Fruit fly (Drosophila melanogaster) whole organism, pupa: ENCODE data around the gene CG1233.
A peak's percentile ranks its signal among the peaks of the same experiment; 100 is the strongest.

Experiments used
- CG10348 ChIP-seq: fragments of 200-800 bp; sonication (Bioruptor generic); IDR thresholded peaks from 2 replicates; pipeline ENCODE4 v1.3.6; 2022; ENCODE audit warnings: missing biosample characterization, missing genetic modification characterization
- CG12605 ChIP-seq: fragments of 200-800 bp; sonication (Bioruptor generic); IDR thresholded peaks from 2 replicates; pipeline ENCODE4 v1.3.6; 2022; ENCODE audit warnings: missing biosample characterization, missing genetic modification characterization
- CG13204 ChIP-seq: fragments of 200-800 bp; sonication (Bioruptor generic); optimal IDR thresholded peaks from 2 replicates; lab custom pipeline; 2018; ENCODE audit warnings: missing biosample characterization, mild to moderate bottlenecking, missing genetic modification characterization, moderate library complexity
- CG14655 ChIP-seq: fragments of 200-800 bp; sonication (Bioruptor generic); optimal IDR thresholded peaks from 3 replicates; lab custom pipeline; 2017; ENCODE audit warnings: mild to moderate bottlenecking, missing biosample characterization, missing genetic modification reagents, missing genetic modification characterization
- CG17806 ChIP-seq: fragments of 200-800 bp; sonication (Bioruptor generic); optimal IDR thresholded peaks from 2 replicates; lab custom pipeline; 2018; ENCODE audit warnings: missing biosample characterization, mild to moderate bottlenecking, missing genetic modification characterization, moderate library complexity
- CG32121 ChIP-seq: fragments of 200-800 bp; sonication (Bioruptor generic); IDR thresholded peaks from 2 replicates; pipeline ENCODE4 v1.3.6; 2022; ENCODE audit warnings: missing biosample characterization, missing genetic modification characterization
- CG34367 ChIP-seq: fragments of 200-800 bp; sonication (Bioruptor generic); optimal IDR thresholded peaks from 2 replicates; lab custom pipeline; 2018; ENCODE audit warnings: missing biosample characterization, mild to moderate bottlenecking, missing genetic modification characterization
- CG4496 ChIP-seq: fragments of 200-800 bp; sonication (Bioruptor generic); IDR thresholded peaks from 3 replicates; pipeline ENCODE4 v1.3.6; 2022; ENCODE audit warnings: missing biosample characterization, missing genetic modification characterization
- CG8159 ChIP-seq: fragments of 200-800 bp; sonication (Bioruptor generic); optimal IDR thresholded peaks from 3 replicates; lab custom pipeline; 2018; ENCODE audit warnings: missing biosample characterization, mild to moderate bottlenecking, missing genetic modification characterization, moderate library complexity
- CG8301 ChIP-seq: fragments of 200-800 bp; sonication (Bioruptor generic); optimal IDR thresholded peaks from 2 replicates; lab custom pipeline; 2018; ENCODE audit warnings: missing biosample characterization, mild to moderate bottlenecking, missing genetic modification characterization
- CG9948 ChIP-seq: fragments of 200-800 bp; sonication (Bioruptor generic); optimal IDR thresholded peaks from 2 replicates; lab custom pipeline; 2018; ENCODE audit warnings: missing biosample characterization, mild to moderate bottlenecking, missing genetic modification characterization, moderate library complexity
- D1 ChIP-seq: fragments of 200-800 bp; sonication (Bioruptor generic); optimal IDR thresholded peaks from 2 replicates; lab custom pipeline; 2018; ENCODE audit warnings: missing biosample characterization, mild to moderate bottlenecking, missing genetic modification characterization, moderate library complexity
- EcR ChIP-seq: fragments of 200-800 bp; sonication (Bioruptor generic); optimal IDR thresholded peaks from 3 replicates; lab custom pipeline; 2019; ENCODE audit warnings: missing biosample characterization, missing genetic modification characterization, mild to moderate bottlenecking, moderate library complexity, missing genetic modification reagents
- Ets98B ChIP-seq: fragments of 200-800 bp; sonication (Bioruptor generic); IDR thresholded peaks from 2 replicates; pipeline ENCODE4 v1.3.6; 2022; ENCODE audit warnings: missing biosample characterization, missing genetic modification characterization
- Pif1A ChIP-seq: fragments of 200-800 bp; sonication (Bioruptor generic); optimal IDR thresholded peaks from 3 replicates; lab custom pipeline; 2016; ENCODE audit warnings: missing biosample characterization, missing genetic modification characterization
- Pif1B ChIP-seq: fragments of 200-800 bp; sonication (Bioruptor generic); optimal IDR thresholded peaks from 3 replicates; lab custom pipeline; 2016; ENCODE audit warnings: missing biosample characterization, missing genetic modification characterization
- Snoo ChIP-seq: fragments of 200-800 bp; sonication (Bioruptor generic); optimal IDR thresholded peaks from 3 replicates; lab custom pipeline; 2017; ENCODE audit warnings: missing biosample characterization, mild to moderate bottlenecking, missing genetic modification characterization, inconsistent platforms
- fd96Ca ChIP-seq: fragments of 200-800 bp; sonication (Bioruptor generic); IDR thresholded peaks from 3 replicates; pipeline ENCODE4 v1.3.6; 2022; ENCODE audit warnings: missing biosample characterization, missing genetic modification characterization
- gl ChIP-seq: fragments of 200-800 bp; sonication (Bioruptor generic); optimal IDR thresholded peaks from 2 replicates; lab custom pipeline; 2018; ENCODE audit warnings: missing biosample characterization, mild to moderate bottlenecking, missing genetic modification characterization
- rn ChIP-seq: fragments of 200-800 bp; sonication (Bioruptor generic); IDR thresholded peaks from 2 replicates; pipeline ENCODE4 v1.3.6; 2022; ENCODE audit warnings: missing biosample characterization, missing genetic modification characterization

CG1233 gene

dm6 chr3L:338116-338515, 23.2 kb upstream of the CG1233 start:
- no peak for TF ChIP-seq CG34367 (tag; lab: Kevin White, UChicago)
- TF ChIP-seq CG4496 (GFP tag; lab: Robert Waterston, UW) = no peak
- TF ChIP-seq CG9948 (tag; lab: Kevin White, UChicago) = no peak
- no peak for TF ChIP-seq CG12605
- peak; percentile 17 for TF ChIP-seq EcR (GFP tag; lab: Kevin White, UChicago)

- no peak for TF ChIP-seq EcR (GFP tag; lab: Kevin White, UChicago)
- TF ChIP-seq CG32121 (GFP tag; lab: Robert Waterston, UW) = no peak
- no peak for TF ChIP-seq fd96Ca (GFP tag; lab: Robert Waterston, UW)
- TF ChIP-seq CG34367 (tag; lab: Kevin White, UChicago) = no peak
- TF ChIP-seq Pif1B (GFP tag; lab: Kevin White, UChicago) = no peak
- TF ChIP-seq CG14655 (GFP tag; lab: Kevin White, UChicago) = no peak
- TF ChIP-seq rn (GFP tag; lab: Robert Waterston, UW) = no peak
These were observed 22.2 kb upstream of the CG1233 start for dm6 chr3L:339072-339471.

- TF ChIP-seq D1 (tag; lab: Kevin White, UChicago) (no peak), CG32121 (GFP tag; lab: Robert Waterston, UW) (no peak), Pif1B (GFP tag; lab: Kevin White, UChicago) (no peak), CG17806 (tag; lab: Kevin White, UChicago) (no peak), CG13204 (GFP tag; lab: Kevin White, UChicago) (no peak), CG8301 (tag; lab: Kevin White, UChicago) (no peak)
These were observed 21.1 kb upstream of the CG1233 start for dm6 chr3L:340124-340523.

- TF ChIP-seq gl (no peak), rn (GFP tag; lab: Robert Waterston, UW) (no peak), Ets98B (no peak), CG34367 (tag; lab: Kevin White, UChicago) (no peak), CG4496 (GFP tag; lab: Robert Waterston, UW) (no peak), fd96Ca (GFP tag; lab: Robert Waterston, UW) (no peak), Pif1B (GFP tag; lab: Kevin White, UChicago) (no peak), Pif1A (no peak), CG8159 (tag; lab: Kevin White, UChicago) (no peak), Snoo (no peak), CG17806 (tag; lab: Kevin White, UChicago) (no peak), CG8301 (tag; lab: Kevin White, UChicago) (no peak), EcR (GFP tag; lab: Kevin White, UChicago) (no peak), CG10348 (GFP tag; lab: Robert Waterston, UW) (no peak), CG12605 (no peak)
These were observed 20.7 kb upstream of the CG1233 start for dm6 chr3L:340569-340968.

- TF ChIP-seq EcR (GFP tag; lab: Kevin White, UChicago) (peak; percentile 59), CG13204 (GFP tag; lab: Kevin White, UChicago) (peak; percentile 27), CG14655 (GFP tag; lab: Kevin White, UChicago) (no peak)
These were observed 20.0 kb upstream of the CG1233 start for dm6 chr3L:341052-341852.

dm6 chr3L:342839-343238, 18.4 kb upstream of the CG1233 start, which contains the start of gene mthl10:
TSS of gene mthl10 (minus strand) at chr3L:342915.
- TF ChIP-seq EcR (GFP tag; lab: Kevin White, UChicago) (peak; percentile 75), rn (GFP tag; lab: Robert Waterston, UW) (no peak)

dm6 chr3L:343316-343715, 18.0 kb upstream of the CG1233 start:
- TF ChIP-seq gl (no peak), fd96Ca (GFP tag; lab: Robert Waterston, UW) (no peak), CG13204 (GFP tag; lab: Kevin White, UChicago) (no peak), D1 (tag; lab: Kevin White, UChicago) (no peak), Ets98B (no peak), CG8159 (tag; lab: Kevin White, UChicago) (no peak)
